Worm (Caenorhabditis elegans): ENCODE data around the gene C02F5.3.
A peak's percentile ranks its signal among the peaks of the same experiment; 100 is the strongest.

C02F5.3 gene

DNA sequence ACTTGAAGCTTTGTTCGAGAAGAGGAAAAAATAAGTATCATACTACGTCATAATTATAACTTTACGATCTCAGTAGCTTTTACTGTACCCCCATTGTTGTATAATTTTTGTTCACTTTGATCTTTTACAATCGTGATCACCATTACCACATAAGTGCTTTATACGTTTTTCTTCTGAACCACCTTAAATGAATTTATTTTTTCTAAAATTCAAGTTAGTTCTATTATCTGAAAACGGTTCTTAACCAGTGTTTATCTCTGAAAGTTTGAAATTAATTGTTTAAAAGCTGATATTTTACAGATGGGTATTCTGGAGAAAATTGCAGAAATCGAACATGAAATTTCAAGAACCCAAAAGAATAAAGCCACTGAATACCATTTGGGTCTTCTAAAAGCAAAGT lies at the start of gene C02F5.3:
Gene C02F5.3 (plus strand): TSS at position 301 of the 400 bp plus-strand sequence.
- TF ChIP-seq ztf-16 (tag; optimal IDR thresholded peaks at IDR 0.05) (no peak), ceh-9 (tag; optimal IDR thresholded peaks at IDR 0.05) (no peak), mec-3 (tag; optimal IDR thresholded peaks at IDR 0.05; ENCODE audit: borderline replicate concordance) (no peak), sox-4 (tag; optimal IDR thresholded peaks at IDR 0.05) (no peak), ttx-3 (tag; optimal IDR thresholded peaks at IDR 0.05) (no peak), fkh-6 (tag; optimal IDR thresholded peaks at IDR 0.05) (no peak)

ce11 chrIII:8199060-8199459 lies 46.6 kb upstream of the C02F5.3 start:
- no peak for TF ChIP-seq fax-1 (tag; optimal IDR thresholded peaks at IDR 0.05)
- no peak for TF ChIP-seq ceh-24 (tag; optimal IDR thresholded peaks at IDR 0.05)
- TF ChIP-seq ceh-30 (tag; optimal IDR thresholded peaks at IDR 0.05), result no peak
- TF ChIP-seq pag-3 (tag; optimal IDR thresholded peaks at IDR 0.05; ENCODE audit: borderline replicate concordance), result no peak
- no peak for TF ChIP-seq ceh-18 (tag; optimal IDR thresholded peaks at IDR 0.05)
- no peak for TF ChIP-seq odd-2 (tag; optimal IDR thresholded peaks at IDR 0.05)
- no peak for TF ChIP-seq ceh-14 (tag; optimal IDR thresholded peaks at IDR 0.05)
- no peak for TF ChIP-seq ceh-34 (tag; optimal IDR thresholded peaks at IDR 0.05)
- no peak for TF ChIP-seq dve-1 (tag; optimal IDR thresholded peaks at IDR 0.05)
- no peak for TF ChIP-seq ets-4 (tag; optimal IDR thresholded peaks at IDR 0.05)

DNA sequence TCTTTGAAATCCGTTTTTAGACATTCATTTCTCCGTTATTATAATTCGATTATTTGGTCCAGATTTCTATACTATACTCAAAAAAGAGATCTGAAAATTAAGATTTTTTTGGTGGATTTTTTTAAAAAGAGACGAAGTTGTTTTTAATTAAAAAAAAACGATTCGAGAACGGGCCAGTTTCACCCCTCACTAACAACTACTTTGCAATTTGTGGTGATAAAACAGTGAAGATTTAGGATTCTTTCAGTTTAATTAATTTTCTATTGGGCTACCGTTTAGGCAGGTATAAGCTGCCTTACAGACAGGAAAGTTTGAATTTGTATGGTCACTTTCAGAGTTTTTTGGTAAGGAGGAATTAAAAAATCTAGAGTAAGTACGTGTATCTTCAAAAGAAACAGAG lies 44.6 kb upstream of the C02F5.3 start, which contains the start of gene unc-36:
Gene unc-36 (minus strand): TSS at position 101 of the 400 bp plus-strand sequence.
- TF ChIP-seq ceh-9 (tag; optimal IDR thresholded peaks at IDR 0.05) (no peak), unc-3 (GFP tag; conservative IDR thresholded peaks at IDR 0.05) (no peak), unc-3 (tag; optimal IDR thresholded peaks at IDR 0.05) (no peak)

ce11 chrIII:8201760-8202159 lies 43.9 kb upstream of the C02F5.3 start:
- TF ChIP-seq ceh-18 (tag; optimal IDR thresholded peaks at IDR 0.05), result peak; percentile 68
- peak; percentile 83 for TF ChIP-seq unc-42 (tag; optimal IDR thresholded peaks at IDR 0.05)
- TF ChIP-seq ceh-31 (tag; optimal IDR thresholded peaks at IDR 0.05), result peak; percentile 78
- peak; percentile 51 for TF ChIP-seq nfya-1 (tag; optimal IDR thresholded peaks at IDR 0.05)
- no peak for TF ChIP-seq ttx-3 (tag; optimal IDR thresholded peaks at IDR 0.05)
- TF ChIP-seq hlh-30 (tag; optimal IDR thresholded peaks at IDR 0.05; ENCODE audit: insufficient read depth), result peak; percentile 60
- TF ChIP-seq ceh-2 (tag; optimal IDR thresholded peaks at IDR 0.05), result no peak
- no peak for TF ChIP-seq lim-6 (tag; optimal IDR thresholded peaks at IDR 0.05)
- peak; percentile 78 for TF ChIP-seq ceh-48 (tag; optimal IDR thresholded peaks at IDR 0.05)
- no peak for TF ChIP-seq ceh-45 (GFP tag; IDR thresholded peaks at IDR 0.05)
- TF ChIP-seq ceh-34 (tag; optimal IDR thresholded peaks at IDR 0.05), result peak; percentile 63
- TF ChIP-seq ceh-9 (tag; optimal IDR thresholded peaks at IDR 0.05), result no peak
- no peak for TF ChIP-seq sox-2 (GFP tag; IDR thresholded peaks at IDR 0.05)
- TF ChIP-seq ceh-19 (GFP tag; optimal IDR thresholded peaks at IDR 0.05), result peak; percentile 33
- peak; percentile 33 for TF ChIP-seq ceh-14 (tag; optimal IDR thresholded peaks at IDR 0.05)
- peak; percentile 51 for TF ChIP-seq unc-55 (GFP tag; optimal IDR thresholded peaks at IDR 0.05)
- TF ChIP-seq sdc-2 (tag; optimal IDR thresholded peaks at IDR 0.05), result peak; percentile 42
- TF ChIP-seq ama-1 (optimal IDR thresholded peaks at IDR 0.05), result no peak
- TF ChIP-seq rnt-1 (tag; optimal IDR thresholded peaks at IDR 0.05), result peak; percentile 18

ce11 chrIII:8202754-8203153 lies 42.9 kb upstream of the C02F5.3 start, which contains the start of gene snb-5:
Gene snb-5 (plus strand): TSS chrIII:8203054.
- no peak for TF ChIP-seq tbx-2 (tag; optimal IDR thresholded peaks at IDR 0.05)
- TF ChIP-seq hlh-8 (tag; optimal IDR thresholded peaks at IDR 0.05), result no peak
- no peak for TF ChIP-seq unc-86 (tag; optimal IDR thresholded peaks at IDR 0.05)
- no peak for TF ChIP-seq nhr-232 (tag; optimal IDR thresholded peaks at IDR 0.05)
- no peak for TF ChIP-seq K09A11.1 (tag; optimal IDR thresholded peaks at IDR 0.05; ENCODE audit: insufficient read depth)
- TF ChIP-seq ceh-24 (tag; optimal IDR thresholded peaks at IDR 0.05), result no peak
- no peak for TF ChIP-seq ceh-18 (tag; optimal IDR thresholded peaks at IDR 0.05)
- TF ChIP-seq madf-2 (tag; optimal IDR thresholded peaks at IDR 0.05), result no peak
- no peak for TF ChIP-seq zip-5 (tag; optimal IDR thresholded peaks at IDR 0.05)
- TF ChIP-seq nfya-1 (tag; optimal IDR thresholded peaks at IDR 0.05), result no peak
- TF ChIP-seq pax-1 (tag; optimal IDR thresholded peaks at IDR 0.05), result no peak
- TF ChIP-seq K02D7.2 (tag; optimal IDR thresholded peaks at IDR 0.05), result no peak
- TF ChIP-seq unc-42 (tag; optimal IDR thresholded peaks at IDR 0.05), result no peak
- no peak for TF ChIP-seq che-1 (tag; optimal IDR thresholded peaks at IDR 0.05)
